Worm (Caenorhabditis elegans): ENCODE data around the gene srx-45.

ce11 chrIII:9255801-9256200, 50.7 kb downstream of the srx-45 start:
- TF ChIP-seq ztf-29 (GFP tag; IDR thresholded peaks at IDR 0.05) (no peak), klf-2 (GFP tag; conservative IDR thresholded peaks at IDR 0.05) (no peak), ztf-23 (GFP tag; IDR thresholded peaks at IDR 0.05) (no peak), med-1 (GFP tag; optimal IDR thresholded peaks at IDR 0.05; ENCODE audit: insufficient read depth) (no peak), cog-1 (tag; optimal IDR thresholded peaks at IDR 0.05) (no peak)

Measured in whole organism, midembryonic.